Worm (Caenorhabditis elegans) whole organism, L4 larva: ENCODE results near the gene srg-65.

Source experiments
- aly-2 ChIP-seq: sonication (generic microtip); optimal IDR thresholded peaks from 2 replicates; lab custom pipeline; 2018; ENCODE audit warnings: missing biosample characterization, missing genetic modification characterization
- duxl-1 ChIP-seq: sonication (generic microtip); optimal IDR thresholded peaks from 2 replicates; lab custom pipeline; 2016; ENCODE audit warnings: mild to moderate bottlenecking, missing genetic modification characterization, moderate library complexity, missing compliant biosample characterization; ENCODE audit not compliant: poor library complexity
- unc-39 ChIP-seq: sonication (generic microtip); optimal IDR thresholded peaks from 2 replicates; lab custom pipeline; 2017; ENCODE audit warnings: missing biosample characterization, missing genetic modification characterization

ce11 chrV:5513630-5514378 is 29.0 kb upstream of the srg-65 start, which contains the start of the genes hpo-15 and mms-19:
- TF ChIP-seq aly-2 (tag; lab: Kevin White, UChicago) (no peak), duxl-1 (no peak), unc-39 (tag; lab: Kevin White, UChicago) (no peak)
